Fruit fly (Drosophila melanogaster): ENCODE results near the gene CG32219.

CG32219 gene

dm6 chr3L:19902560-19903399 is 48.2 kb downstream of the CG32219 start (continued):
- TF ChIP-seq CG8281 (tag; optimal IDR thresholded peaks at IDR 0.05) (peak; percentile 81), CG32767 (GFP tag; IDR thresholded peaks at IDR 0.05) (peak; percentile 93), Optix (GFP tag; IDR thresholded peaks at IDR 0.05) (peak; percentile 94), CG17359 (tag; optimal IDR thresholded peaks at IDR 0.05) (peak; percentile 96), CG3847 (GFP tag; IDR thresholded peaks at IDR 0.05) (peak; percentile 95), CG2120 (GFP tag; optimal IDR thresholded peaks at IDR 0.05) (peak; percentile 98), z (GFP tag; IDR thresholded peaks at IDR 0.05) (0 out of 3 replicates have a peak, but pooled peaks have one; percentile 18), Trl (optimal IDR thresholded peaks at IDR 0.05) (no peak), Trl (GFP tag; optimal IDR thresholded peaks at IDR 0.05) (peak; percentile 97), E2f1 (GFP tag; IDR thresholded peaks at IDR 0.05) (peak; percentile 91), trem (tag; optimal IDR thresholded peaks at IDR 0.05) (peak; percentile 81), Xrp1 (GFP tag; IDR thresholded peaks at IDR 0.05) (peak; percentile 88), disco-r (GFP tag; optimal IDR thresholded peaks at IDR 0.05) (peak; percentile 94), ci (GFP tag; IDR thresholded peaks at IDR 0.05) (peak; percentile 96), gem (tag; optimal IDR thresholded peaks at IDR 0.05) (peak; percentile 97), CG11398 (GFP tag; optimal IDR thresholded peaks at IDR 0.05) (peak; percentile 95), HmgZ (tag; optimal IDR thresholded peaks at IDR 0.05) (peak; percentile 95), Neu2 (GFP tag; optimal IDR thresholded peaks at IDR 0.05; ENCODE audit: borderline replicate concordance) (peak; percentile 64), Spps (tag; optimal IDR thresholded peaks at IDR 0.05) (peak; percentile 64), Awh (GFP tag; IDR thresholded peaks at IDR 0.05) (peak; percentile 93), toy (GFP tag; IDR thresholded peaks at IDR 0.05) (peak; percentile 86), Nf-YC (tag; optimal IDR thresholded peaks at IDR 0.05) (peak; percentile 62), CG6765 (GFP tag; optimal IDR thresholded peaks at IDR 0.05) (peak; percentile 90), ac (GFP tag; optimal IDR thresholded peaks at IDR 0.05) (peak; percentile 29), CG42726 (GFP tag; IDR thresholded peaks at IDR 0.05; ENCODE audit: partially characterized antibody) (no peak), CG12769 (tag; optimal IDR thresholded peaks at IDR 0.05) (peak; percentile 98), CG17186 (GFP tag; optimal IDR thresholded peaks at IDR 0.05) (peak; percentile 55), ERR (GFP tag; optimal IDR thresholded peaks at IDR 0.05) (peak; percentile 93), gsb-n (tag; optimal IDR thresholded peaks at IDR 0.05) (peak; percentile 84), cwo (GFP tag; optimal IDR thresholded peaks at IDR 0.05) (peak; percentile 90), CG11504 (tag; optimal IDR thresholded peaks at IDR 0.05) (peak; percentile 87), prd (optimal IDR thresholded peaks at IDR 0.05) (no peak), prd (GFP tag; IDR thresholded peaks at IDR 0.05) (peak; percentile 91), CG13123 (GFP tag; optimal IDR thresholded peaks at IDR 0.05) (peak; percentile 90), Oli (tag; optimal IDR thresholded peaks at IDR 0.05) (peak; percentile 96), tap (tag; optimal IDR thresholded peaks at IDR 0.05) (peak; percentile 79), CG2202 (tag; optimal IDR thresholded peaks at IDR 0.05) (peak; percentile 78), run (tag; optimal IDR thresholded peaks at IDR 0.05) (peak; percentile 87), bsh (GFP tag; optimal IDR thresholded peaks at IDR 0.05) (peak; percentile 90 to 95), CG4820 (GFP tag; optimal IDR thresholded peaks at IDR 0.05) (peak; percentile 78), sr (GFP tag; IDR thresholded peaks at IDR 0.05) (peak; percentile 82; the same call in 2 of the 3 replicates), Fer1 (GFP tag; optimal IDR thresholded peaks at IDR 0.05) (peak; percentile 92), CG1024 (GFP tag; IDR thresholded peaks at IDR 0.05) (peak; percentile 54; the same call in 1 of the 2 replicates), ssp (GFP tag; IDR thresholded peaks at IDR 0.05) (peak; percentile 76), Bteb2 (GFP tag; optimal IDR thresholded peaks at IDR 0.05) (peak; percentile 96), Kr (GFP tag; optimal IDR thresholded peaks at IDR 0.05) (no peak), pzg (GFP tag; optimal IDR thresholded peaks at IDR 0.05) (peak; percentile 22), CG15696 (tag; optimal IDR thresholded peaks at IDR 0.05) (peak; percentile 53), gt (GFP tag; IDR thresholded peaks at IDR 0.05) (peak; percentile 72), fru (optimal IDR thresholded peaks at IDR 0.05) (no peak)

Data from whole organism, embryonic.